Fruit fly (Drosophila melanogaster) Kc167 (cell line): ENCODE measurements around the gene CG4375.

ENCODE experiments used
- Myc ChIP-seq: fragments of >200 bp; optimal IDR thresholded peaks from 2 replicates; lab custom pipeline; 2017; ENCODE audit warnings: missing external identifiers
- Sin3A ChIP-seq: fragments of >200 bp; optimal IDR thresholded peaks from 2 replicates; lab custom pipeline; 2018; ENCODE audit warnings: missing external identifiers
- insv ChIP-seq: fragments of >200 bp; optimal IDR thresholded peaks from 3 replicates; lab custom pipeline; 2018; ENCODE audit warnings: missing external identifiers
- psq ChIP-seq: fragments of >200 bp; optimal IDR thresholded peaks from 2 replicates; lab custom pipeline; 2017; ENCODE audit warnings: missing external identifiers
- ttk ChIP-seq: sonication (Bioruptor generic); optimal IDR thresholded peaks from 2 replicates; lab custom pipeline; 2017; ENCODE audit warnings: missing external identifiers

- no peak for TF ChIP-seq Sin3A (lab: Kevin White, UChicago)
- TF ChIP-seq Myc (lab: Kevin White, UChicago) = no peak
- no peak for TF ChIP-seq ttk (lab: Kevin White, UChicago)
- no peak for TF ChIP-seq psq (lab: Kevin White, UChicago)
- no peak for TF ChIP-seq insv (lab: Kevin White, UChicago)
These were observed 37.0 kb upstream of the CG4375 start for dm6 chr2L:1063695-1064094.
